Fruit fly (Drosophila melanogaster): ENCODE data around the gene CG17029.

CG17029 gene

DNA sequence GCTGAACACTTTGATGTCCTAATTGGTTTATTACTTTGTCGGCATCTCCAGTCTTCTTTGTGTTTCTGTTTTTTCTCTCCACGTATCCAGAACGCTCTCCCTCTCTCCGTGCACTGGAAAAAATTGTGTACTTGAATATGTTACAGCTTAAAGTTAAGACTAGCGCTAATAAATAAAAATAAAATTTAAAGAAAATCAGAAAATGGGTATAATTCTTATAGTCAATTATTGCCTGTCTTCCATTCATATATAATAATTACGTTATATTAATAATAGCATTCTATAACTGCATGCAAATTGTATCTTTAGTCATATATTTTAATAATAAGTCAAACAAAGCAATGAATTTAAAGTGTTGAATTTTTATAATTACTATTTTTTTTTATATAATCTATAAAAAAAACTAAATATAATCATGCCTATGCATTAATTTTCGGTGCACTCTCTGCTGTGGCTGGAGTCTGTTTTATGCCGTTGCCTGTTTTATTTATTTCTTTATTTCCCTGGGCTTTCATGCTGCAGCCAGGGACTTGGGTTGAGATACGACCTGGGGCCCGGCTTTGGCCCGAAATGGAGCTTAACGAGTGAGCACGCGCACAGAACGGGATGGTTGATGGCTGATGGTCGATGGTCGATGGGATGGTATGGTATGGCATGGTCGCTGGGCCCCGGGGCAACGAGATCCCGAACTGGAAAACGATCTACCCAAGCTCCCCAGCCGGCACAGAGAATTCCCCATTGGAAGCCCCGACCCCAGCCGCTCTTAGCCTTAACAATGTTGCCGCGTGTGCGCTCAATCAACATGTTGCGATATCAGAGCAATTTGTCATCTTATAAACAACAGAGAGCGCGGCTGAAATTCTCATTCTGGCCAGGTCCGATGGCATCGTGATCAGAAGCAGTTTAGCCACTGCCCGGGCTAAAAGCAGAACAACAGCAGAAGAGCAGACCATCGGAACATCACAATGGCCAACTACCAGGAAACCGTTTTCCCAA, 39.4 kb downstream of the CG17029 start:
- no peak for TF ChIP-seq usp (GFP tag; optimal IDR thresholded peaks at IDR 0.05)
- TF ChIP-seq CG8478 (optimal IDR thresholded peaks at IDR 0.05), result no peak

DNA sequence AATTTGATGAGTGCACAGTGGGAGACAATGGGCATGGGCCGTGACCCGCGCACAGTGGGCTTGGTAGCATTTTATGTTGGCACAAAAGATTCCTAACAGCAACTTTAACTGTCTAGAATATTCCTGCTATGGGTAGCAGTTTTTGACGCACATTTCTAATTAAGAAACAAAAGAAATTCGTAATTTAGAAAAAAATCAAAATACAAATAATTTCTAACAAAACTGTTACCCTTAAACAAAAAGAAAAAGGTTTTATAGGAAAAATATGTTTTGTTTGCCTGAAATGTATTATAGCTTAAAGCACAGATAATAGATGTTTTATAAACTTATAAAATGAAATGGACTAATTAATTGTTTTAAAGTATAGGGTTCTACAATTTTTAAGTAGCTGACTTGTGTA, 40.2 kb downstream of the CG17029 start:
- TF ChIP-seq pan (optimal IDR thresholded peaks at IDR 0.05) (no peak), usp (GFP tag; optimal IDR thresholded peaks at IDR 0.05) (no peak), EcR (GFP tag; optimal IDR thresholded peaks at IDR 0.05) (no peak), psq (optimal IDR thresholded peaks at IDR 0.05) (no peak), CG8478 (optimal IDR thresholded peaks at IDR 0.05) (no peak), Dll (optimal IDR thresholded peaks at IDR 0.05) (no peak)

DNA sequence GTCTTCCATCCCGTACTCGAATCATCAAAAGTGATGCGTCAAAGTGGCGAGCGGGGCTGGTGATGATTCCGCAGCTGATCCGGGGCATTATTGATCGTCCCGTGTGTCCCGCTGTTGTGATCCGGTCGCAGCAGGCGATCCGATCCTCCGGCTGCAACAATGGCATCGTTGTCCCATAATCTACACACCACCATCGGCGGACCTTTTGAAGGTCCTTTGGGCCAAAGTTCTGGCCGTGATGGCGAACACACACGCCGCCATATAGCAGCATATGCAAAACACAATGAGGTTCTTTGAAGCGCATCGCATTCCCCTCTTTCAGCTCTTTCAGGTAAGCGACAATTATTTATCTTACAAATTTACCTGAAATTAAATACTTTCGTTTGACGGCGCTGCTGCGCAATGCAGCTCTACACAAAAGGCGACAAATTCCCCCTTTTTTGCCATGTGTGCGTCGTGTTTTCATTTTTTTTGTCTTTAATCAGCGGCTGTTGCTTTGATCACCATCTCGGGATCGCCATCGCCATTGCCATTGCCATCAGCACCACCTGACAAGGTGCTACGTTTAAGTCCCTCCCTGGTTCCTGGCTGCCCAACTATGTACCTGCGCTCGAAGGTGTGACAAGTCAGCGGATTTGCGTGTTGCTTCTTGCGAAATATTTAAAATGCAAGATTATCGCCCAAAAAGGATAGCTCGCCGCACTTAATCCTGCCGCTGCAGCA, 41.0 kb downstream of the CG17029 start:
- TF ChIP-seq CG8478 (optimal IDR thresholded peaks at IDR 0.05), result no peak

DNA sequence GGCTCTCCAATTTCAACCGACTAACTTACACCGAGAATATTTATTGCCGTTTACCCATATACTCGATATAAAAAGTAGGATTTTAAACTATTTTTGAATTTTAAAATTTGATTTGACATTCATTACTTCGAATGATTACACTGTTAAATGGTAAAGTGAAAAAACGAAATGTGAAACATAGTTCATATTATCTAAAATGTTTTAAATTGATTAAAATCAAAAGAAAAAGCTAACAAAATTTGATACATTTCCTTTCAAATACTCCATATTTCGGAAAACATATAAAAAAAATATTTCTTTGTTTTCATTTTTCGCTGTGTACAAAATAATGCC, 41.5 kb downstream of the CG17029 start:
- TF ChIP-seq EcR (GFP tag; optimal IDR thresholded peaks at IDR 0.05) (no peak), Dll (optimal IDR thresholded peaks at IDR 0.05) (no peak)

DNA sequence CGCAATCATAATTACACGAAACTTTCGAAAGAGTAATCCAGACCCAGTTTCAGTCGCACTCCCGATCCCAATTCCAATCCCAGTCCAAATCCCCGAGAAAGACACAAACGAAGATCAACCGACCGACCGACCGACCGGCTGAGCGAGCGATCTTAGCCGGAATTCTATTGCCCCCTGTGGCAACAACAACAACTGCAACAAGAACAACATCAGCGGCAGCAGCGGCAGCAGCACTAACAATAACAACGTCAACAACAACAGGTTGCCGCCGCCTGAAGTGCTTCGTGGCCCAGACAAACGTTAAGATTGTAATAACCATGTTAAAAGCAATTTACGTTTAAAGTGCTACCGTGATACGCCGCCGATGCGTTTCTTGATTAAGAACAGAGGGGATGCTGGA, 42.1 kb downstream of the CG17029 start:
- TF ChIP-seq EcR (GFP tag; optimal IDR thresholded peaks at IDR 0.05) (no peak), psq (optimal IDR thresholded peaks at IDR 0.05) (no peak), Dll (optimal IDR thresholded peaks at IDR 0.05) (no peak), pan (optimal IDR thresholded peaks at IDR 0.05) (no peak), usp (GFP tag; optimal IDR thresholded peaks at IDR 0.05) (no peak), CG8478 (optimal IDR thresholded peaks at IDR 0.05) (no peak)

DNA sequence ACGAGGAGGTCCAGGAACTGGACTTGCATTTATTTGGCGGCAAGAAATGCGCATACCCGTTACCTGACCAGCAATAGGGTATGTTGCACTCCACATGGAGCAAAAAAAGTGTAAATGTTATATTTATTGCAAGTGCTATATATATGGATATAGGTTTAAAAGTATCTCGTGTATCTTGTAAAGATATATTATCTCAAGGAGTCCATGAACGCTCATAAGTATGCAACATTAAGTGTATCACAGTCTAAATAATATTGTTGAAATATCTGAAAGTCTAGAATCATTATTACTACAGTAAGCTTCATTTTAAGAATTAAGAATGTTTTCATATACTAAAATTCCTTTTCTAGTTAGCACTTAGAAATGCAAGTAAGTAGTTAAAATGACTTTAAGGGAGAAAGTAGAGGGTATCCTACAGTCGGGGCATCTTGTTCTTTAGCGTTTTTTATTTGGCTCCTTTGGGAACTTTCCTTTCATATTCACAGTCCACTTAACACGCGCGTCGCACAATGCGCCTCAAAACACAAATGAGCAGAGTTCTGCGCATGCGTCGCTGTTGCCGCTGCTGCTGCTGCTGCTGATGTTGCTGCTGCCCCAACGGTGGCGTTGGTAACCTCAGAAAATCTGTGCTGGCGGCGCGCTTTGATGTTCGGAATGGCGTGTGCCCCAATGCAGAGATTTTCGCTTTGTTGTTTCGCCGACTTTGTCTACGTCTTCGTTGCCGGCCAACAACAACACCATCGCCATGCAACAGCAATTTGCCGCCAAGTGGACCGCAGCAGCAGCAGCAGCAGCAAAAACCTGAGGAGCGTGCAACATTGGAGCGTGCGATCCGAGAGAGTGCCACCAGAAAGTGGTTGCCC, 42.7 kb downstream of the CG17029 start:
- no peak for TF ChIP-seq psq (optimal IDR thresholded peaks at IDR 0.05)
- TF ChIP-seq pan (optimal IDR thresholded peaks at IDR 0.05), result no peak
- TF ChIP-seq CG8478 (optimal IDR thresholded peaks at IDR 0.05), result no peak
- TF ChIP-seq EcR (GFP tag; optimal IDR thresholded peaks at IDR 0.05), result no peak
- no peak for TF ChIP-seq usp (GFP tag; optimal IDR thresholded peaks at IDR 0.05)
- no peak for TF ChIP-seq Dll (optimal IDR thresholded peaks at IDR 0.05)

DNA sequence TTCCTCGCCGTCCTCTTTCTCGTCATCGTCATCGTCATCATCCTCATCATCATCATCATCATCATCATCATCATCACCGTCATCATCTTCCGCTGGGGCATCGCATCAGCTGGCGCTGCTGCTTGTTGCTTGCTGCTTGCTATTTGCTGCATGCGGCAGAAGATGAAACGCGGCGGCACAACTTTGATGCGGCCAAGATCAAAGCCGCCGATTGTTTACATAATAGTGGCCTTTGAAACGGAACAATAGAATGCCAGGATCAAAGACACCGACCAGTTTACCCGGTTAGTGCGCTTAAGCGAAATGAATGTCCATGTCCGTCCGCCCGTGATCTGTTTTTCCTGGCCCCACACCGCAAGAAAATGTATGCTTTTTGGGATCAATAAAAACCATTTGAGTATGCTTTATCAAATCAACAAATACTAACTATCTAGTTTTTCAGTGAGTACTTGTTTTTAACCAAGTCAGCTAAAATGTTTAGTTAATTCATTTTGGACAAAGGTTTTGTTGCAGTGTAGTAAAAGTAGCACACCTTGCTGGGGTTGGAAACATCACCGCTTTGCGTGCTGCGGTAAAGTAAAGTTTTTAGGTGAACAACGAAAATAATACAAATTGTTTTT, 44.5 kb downstream of the CG17029 start:
- TF ChIP-seq psq (optimal IDR thresholded peaks at IDR 0.05) (no peak), Dll (optimal IDR thresholded peaks at IDR 0.05) (no peak), pan (optimal IDR thresholded peaks at IDR 0.05) (no peak), EcR (GFP tag; optimal IDR thresholded peaks at IDR 0.05) (no peak), usp (GFP tag; optimal IDR thresholded peaks at IDR 0.05) (no peak), CG8478 (optimal IDR thresholded peaks at IDR 0.05) (no peak)

DNA sequence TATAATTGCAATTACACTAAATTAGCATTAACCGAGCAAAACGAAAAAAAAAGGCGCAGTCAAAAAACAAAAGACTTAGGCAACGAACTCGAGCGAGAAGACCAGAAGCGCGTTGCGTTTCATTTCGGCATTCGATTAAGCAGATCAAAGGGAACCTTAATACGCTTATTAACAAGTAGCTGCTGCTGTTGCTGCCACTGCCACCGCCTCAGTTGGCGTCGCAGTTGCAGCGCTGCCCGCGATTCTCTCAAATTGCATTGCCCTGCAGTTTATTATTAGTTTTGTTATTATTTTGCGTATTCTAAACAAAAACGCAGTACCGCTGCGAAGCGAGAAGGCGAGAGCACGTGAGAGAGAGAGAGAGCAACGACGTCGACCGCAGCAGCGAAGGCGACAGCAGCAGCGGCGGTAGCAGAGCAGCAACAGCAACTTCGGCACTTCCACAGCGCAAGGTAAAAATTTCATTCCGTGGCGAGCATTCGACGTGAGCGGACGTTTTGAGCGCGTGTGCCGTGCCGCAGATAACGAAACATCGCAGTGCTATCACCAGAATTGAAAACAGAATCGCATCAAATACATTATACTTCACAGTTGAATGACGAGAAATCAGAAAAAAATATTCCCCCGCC, 46.5 kb downstream of the CG17029 start, which contains the start of gene Notum:
Gene Notum (plus strand): TSS at position 461 of the 629 bp plus-strand sequence.
- TF ChIP-seq psq (optimal IDR thresholded peaks at IDR 0.05) (no peak), usp (GFP tag; optimal IDR thresholded peaks at IDR 0.05) (no peak), CG8478 (optimal IDR thresholded peaks at IDR 0.05) (no peak), pan (optimal IDR thresholded peaks at IDR 0.05) (no peak), EcR (GFP tag; optimal IDR thresholded peaks at IDR 0.05) (no peak), Dll (optimal IDR thresholded peaks at IDR 0.05) (no peak)

DNA sequence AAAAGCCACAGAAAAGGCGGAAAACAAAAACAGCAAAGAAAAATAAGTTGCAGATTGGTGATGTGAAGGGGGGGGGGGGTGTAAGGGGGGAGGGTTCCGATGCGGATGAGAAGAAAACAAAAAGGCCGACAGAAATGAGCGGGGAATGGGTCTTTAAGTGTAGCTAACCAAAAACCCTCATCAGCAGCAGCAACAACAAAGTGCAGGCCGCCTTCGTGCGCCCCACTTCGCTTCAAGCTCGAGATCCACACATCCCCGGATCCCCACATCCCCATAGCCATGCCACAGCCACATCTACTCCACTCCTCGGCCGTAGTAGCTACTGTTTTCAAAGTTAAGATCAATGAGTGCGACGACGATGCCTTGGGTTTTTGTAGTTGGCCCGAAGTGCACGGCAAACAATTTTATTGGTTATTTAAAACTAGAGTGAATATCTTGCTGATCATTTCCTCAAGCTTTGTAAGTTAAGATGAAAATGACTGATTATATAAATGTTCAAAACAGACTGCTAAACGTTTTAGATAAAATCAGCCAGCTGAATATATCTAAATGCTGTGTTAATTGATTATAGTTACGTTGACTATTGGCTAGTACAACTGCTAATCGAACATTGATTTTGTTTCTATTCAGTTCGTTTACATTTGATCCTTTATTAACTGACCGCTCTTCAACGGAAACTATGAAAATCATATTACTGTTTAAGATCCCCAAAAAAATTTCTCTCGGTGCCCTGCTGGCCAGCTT, 47.8 kb downstream of the CG17029 start:
- TF ChIP-seq usp (GFP tag; optimal IDR thresholded peaks at IDR 0.05), result no peak
- no peak for TF ChIP-seq Dll (optimal IDR thresholded peaks at IDR 0.05)
- TF ChIP-seq CG8478 (optimal IDR thresholded peaks at IDR 0.05), result no peak
- no peak for TF ChIP-seq psq (optimal IDR thresholded peaks at IDR 0.05)
- TF ChIP-seq EcR (GFP tag; optimal IDR thresholded peaks at IDR 0.05), result no peak
- TF ChIP-seq pan (optimal IDR thresholded peaks at IDR 0.05), result no peak

DNA sequence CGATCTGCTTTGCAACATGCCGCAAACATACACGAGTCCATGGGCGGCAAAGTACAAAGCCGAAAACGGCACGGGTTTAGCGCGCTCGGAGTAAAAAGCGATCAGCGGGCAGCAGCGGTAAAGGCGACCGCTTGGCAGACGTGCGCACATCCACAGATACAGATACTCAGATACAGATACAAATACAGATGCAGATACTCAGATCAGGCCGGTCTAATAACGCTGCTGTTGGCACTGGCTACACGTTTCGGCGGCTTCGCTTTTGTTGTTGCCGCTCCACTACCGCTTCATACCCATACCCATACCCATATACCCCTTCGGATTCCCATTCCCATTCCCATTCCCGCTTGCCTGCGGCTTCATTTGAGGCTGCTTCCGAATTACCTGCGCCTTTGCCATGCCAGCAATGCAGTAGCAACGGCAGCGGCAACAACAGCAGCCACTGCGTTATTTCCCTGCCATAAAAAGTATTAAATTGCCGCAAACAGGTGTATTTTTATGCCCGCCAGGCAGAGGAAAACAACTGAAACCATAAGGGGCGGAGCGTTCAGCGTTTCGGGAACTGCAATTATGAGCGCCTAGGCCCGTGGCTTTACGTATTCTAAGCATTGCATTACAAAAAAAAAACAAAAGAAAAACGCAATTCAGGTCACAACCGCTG, 48.5 kb downstream of the CG17029 start:
- TF ChIP-seq usp (GFP tag; optimal IDR thresholded peaks at IDR 0.05) (no peak), EcR (GFP tag; optimal IDR thresholded peaks at IDR 0.05) (no peak), psq (optimal IDR thresholded peaks at IDR 0.05) (no peak), pan (optimal IDR thresholded peaks at IDR 0.05) (no peak), CG8478 (optimal IDR thresholded peaks at IDR 0.05) (no peak), Dll (optimal IDR thresholded peaks at IDR 0.05) (no peak)

All from whole organism.